Fruit fly (Drosophila melanogaster): Measurements from ENCODE around the gene CG10472.

- TF ChIP-seq kni (GFP tag; optimal IDR thresholded peaks at IDR 0.05) (peak; percentile 77), Jarid2 (GFP tag; optimal IDR thresholded peaks at IDR 0.05) (peak; percentile 67), Sin3A (optimal IDR thresholded peaks at IDR 0.05) (peak; percentile 50), Asciz (GFP tag; optimal IDR thresholded peaks at IDR 0.05) (peak; percentile 87), otp (GFP tag; IDR thresholded peaks at IDR 0.05) (peak; percentile 94), ttk (GFP tag; IDR thresholded peaks at IDR 0.05) (peak; percentile 98), cad (GFP tag; optimal IDR thresholded peaks at IDR 0.05) (no peak), CG1529 (GFP tag; optimal IDR thresholded peaks at IDR 0.05) (peak; percentile 82), onecut (GFP tag; IDR thresholded peaks at IDR 0.05) (peak; percentile 82), ssp (GFP tag; IDR thresholded peaks at IDR 0.05) (peak; percentile 93), CG3407 (GFP tag; optimal IDR thresholded peaks at IDR 0.05) (peak; percentile 84), h (optimal IDR thresholded peaks at IDR 0.05) (no peak), B-H1 (GFP tag; IDR thresholded peaks at IDR 0.05) (peak; percentile 96), CG17359 (tag; optimal IDR thresholded peaks at IDR 0.05) (peak; percentile 96)
Measured at dm6 chr3L:6094697-6095096, 32.0 kb upstream of the CG10472 start, which contains the start of the genes CG10467 and loj.

Data from whole organism, embryonic.